Fruit fly (Drosophila melanogaster): Measurements from ENCODE around the gene Nab2.

DNA sequence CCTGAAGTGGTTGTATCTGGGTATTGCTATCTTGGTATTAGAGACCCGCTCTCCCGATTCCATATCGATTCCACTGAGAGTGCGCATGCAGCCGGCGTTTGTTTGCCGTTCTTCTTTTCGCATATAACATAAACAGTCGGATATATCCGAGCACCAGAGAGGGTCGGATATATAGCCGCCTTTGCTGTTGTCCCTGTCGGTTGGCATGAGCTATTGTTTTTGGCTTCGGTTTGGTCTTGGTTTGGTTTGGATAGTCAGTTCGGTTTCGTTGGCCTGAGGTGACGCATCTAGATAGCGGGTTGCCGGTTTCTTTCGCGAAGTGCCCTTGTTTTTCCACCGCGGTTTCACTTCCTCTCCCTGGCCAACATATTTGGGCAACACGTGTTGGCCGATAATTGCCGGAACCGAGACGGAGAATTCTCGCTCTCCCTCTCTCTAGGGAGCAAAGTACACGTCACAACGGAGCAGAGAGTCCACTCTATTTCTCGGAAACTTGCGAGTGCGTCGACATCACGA lies 45.4 kb downstream of the Nab2 start, which contains the start of gene Orct2:
- TF ChIP-seq pan (optimal IDR thresholded peaks at IDR 0.05) (no peak), psq (optimal IDR thresholded peaks at IDR 0.05) (no peak), Dll (optimal IDR thresholded peaks at IDR 0.05) (peak; percentile 34), usp (GFP tag; optimal IDR thresholded peaks at IDR 0.05) (no peak), EcR (GFP tag; optimal IDR thresholded peaks at IDR 0.05) (no peak)
